Fruit fly (Drosophila melanogaster): ENCODE data around the gene Abd-B.

The Abd-B gene

DNA sequence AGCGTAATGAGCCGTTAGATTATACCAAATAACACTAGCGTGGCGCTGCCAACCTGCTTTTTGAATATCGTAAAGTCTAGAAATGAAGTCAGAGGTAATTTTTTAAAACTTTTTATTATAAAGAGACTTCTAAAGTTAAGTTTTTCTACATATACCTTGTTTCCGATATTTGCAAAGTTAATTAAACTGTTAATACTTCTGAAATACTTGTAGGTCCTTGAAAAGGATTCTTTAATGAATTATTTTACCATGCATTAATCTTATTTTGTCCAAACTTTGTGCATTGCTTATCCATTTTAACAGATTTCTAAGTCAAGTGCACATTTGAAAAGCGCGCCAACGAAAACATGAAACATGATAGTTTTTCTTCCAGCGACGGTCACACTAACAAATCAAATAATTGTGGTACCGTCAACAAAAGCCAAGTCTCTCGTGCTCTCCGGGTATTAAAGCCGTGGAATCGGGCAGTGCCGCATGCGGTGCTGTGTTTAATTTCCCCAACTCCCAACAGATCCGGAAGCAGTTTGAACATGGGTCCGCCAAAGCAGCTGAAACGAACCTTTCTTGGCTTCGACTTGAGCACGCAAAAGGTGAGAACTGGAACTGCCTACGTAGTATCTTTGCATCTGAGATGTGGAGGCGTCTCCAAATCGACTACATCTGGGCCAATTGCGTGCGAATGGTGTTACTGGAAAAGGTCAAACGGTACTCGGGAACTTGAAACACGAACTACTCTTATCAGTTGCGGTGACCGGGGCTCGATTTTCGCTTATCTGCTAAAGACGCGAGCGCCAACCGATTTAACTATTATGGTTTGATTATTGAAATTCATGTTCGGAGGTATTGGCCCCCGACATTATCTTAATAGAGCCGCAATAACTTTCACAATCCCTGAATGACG is 24.3 kb upstream of the Abd-B start, which contains the start of the genes EMC2A and CG3534 (continued):
- TF ChIP-seq unpg (GFP tag; optimal IDR thresholded peaks at IDR 0.05) (no peak), TFAM (GFP tag; optimal IDR thresholded peaks at IDR 0.05) (no peak), Optix (GFP tag; IDR thresholded peaks at IDR 0.05) (no peak), Ada2b (GFP tag; IDR thresholded peaks at IDR 0.05) (no peak), bsh (GFP tag; optimal IDR thresholded peaks at IDR 0.05) (no peak), CG16813 (GFP tag; IDR thresholded peaks at IDR 0.05; ENCODE audit: partially characterized antibody) (no peak), CG11695 (GFP tag; IDR thresholded peaks at IDR 0.05) (no peak), CG17802 (tag; optimal IDR thresholded peaks at IDR 0.05) (no peak), CG4404 (GFP tag; IDR thresholded peaks at IDR 0.05) (no peak), schlank (tag; optimal IDR thresholded peaks at IDR 0.05) (no peak), ewg (GFP tag; optimal IDR thresholded peaks at IDR 0.05) (no peak), CG11093 (GFP tag; IDR thresholded peaks at IDR 0.05) (no peak), crol (GFP tag; IDR thresholded peaks at IDR 0.05) (no peak), wor (GFP tag; IDR thresholded peaks at IDR 0.05) (no peak), Bgb (GFP tag; IDR thresholded peaks at IDR 0.05; ENCODE audit: partially characterized antibody) (no peak; the same call in 1 of the 2 replicates), maf-S (GFP tag; optimal IDR thresholded peaks at IDR 0.05) (peak; percentile 17), Dip2 (GFP tag; IDR thresholded peaks at IDR 0.05) (no peak), fru (optimal IDR thresholded peaks at IDR 0.05) (no peak), sim (GFP tag; IDR thresholded peaks at IDR 0.05) (no peak), insv (GFP tag; optimal IDR thresholded peaks at IDR 0.05) (no peak), gem (tag; optimal IDR thresholded peaks at IDR 0.05) (no peak), Blimp-1 (GFP tag; optimal IDR thresholded peaks at IDR 0.05) (no peak), cg (GFP tag; optimal IDR thresholded peaks at IDR 0.05) (no peak), CG14667 (GFP tag; IDR thresholded peaks at IDR 0.05) (no peak), ssp (GFP tag; IDR thresholded peaks at IDR 0.05) (no peak), CG7271 (tag; optimal IDR thresholded peaks at IDR 0.05) (no peak), trem (tag; optimal IDR thresholded peaks at IDR 0.05) (peak; percentile 98), sob (GFP tag; IDR thresholded peaks at IDR 0.05) (no peak), Awh (GFP tag; IDR thresholded peaks at IDR 0.05) (0 out of 2 replicates have a peak, but pooled peaks have one; percentile 18), Dp (GFP tag; optimal IDR thresholded peaks at IDR 0.05) (no peak), caup (GFP tag; optimal IDR thresholded peaks at IDR 0.05; ENCODE audit: severe bottlenecking) (no peak), CG13296 (GFP tag; optimal IDR thresholded peaks at IDR 0.05) (no peak), Hsf (GFP tag; optimal IDR thresholded peaks at IDR 0.05) (no peak), CG15073 (GFP tag; optimal IDR thresholded peaks at IDR 0.05) (no peak), CG4328 (GFP tag; optimal IDR thresholded peaks at IDR 0.05) (no peak), CG10979 (tag; optimal IDR thresholded peaks at IDR 0.05) (no peak), CG7963 (GFP tag; IDR thresholded peaks at IDR 0.05; ENCODE audit: partially characterized antibody) (no peak), HmgZ (tag; optimal IDR thresholded peaks at IDR 0.05) (no peak), CG10565 (GFP tag; optimal IDR thresholded peaks at IDR 0.05) (no peak), Mrtf (GFP tag; IDR thresholded peaks at IDR 0.05) (no peak), CG2199 (GFP tag; IDR thresholded peaks at IDR 0.05) (no peak), D (optimal IDR thresholded peaks at IDR 0.05) (no peak), D (GFP tag; optimal IDR thresholded peaks at IDR 0.05) (no peak), Atf-2 (GFP tag; optimal IDR thresholded peaks at IDR 0.05) (no peak), crp (GFP tag; optimal IDR thresholded peaks at IDR 0.05) (no peak), dmrt99B (tag; optimal IDR thresholded peaks at IDR 0.05) (no peak), CG18011 (GFP tag; optimal IDR thresholded peaks at IDR 0.05) (no peak), CG7357 (GFP tag; IDR thresholded peaks at IDR 0.05) (no peak), ap (GFP tag; IDR thresholded peaks at IDR 0.05) (no peak)

Measured in whole organism, embryonic.